Worm (Caenorhabditis elegans): Measurements from ENCODE around the gene K06A4.6.

Gene K06A4.6

ce11 chrV:9503152-9503817 is 22.8 kb upstream of the K06A4.6 start (continued):
- TF ChIP-seq egl-27 (tag; optimal IDR thresholded peaks at IDR 0.05) (peak; percentile 67), mab-5 (tag; optimal IDR thresholded peaks at IDR 0.05) (no peak), unc-55 (GFP tag; optimal IDR thresholded peaks at IDR 0.05) (no peak), nhr-237 (tag; optimal IDR thresholded peaks at IDR 0.05) (no peak), zag-1 (tag; optimal IDR thresholded peaks at IDR 0.05) (no peak)

DNA sequence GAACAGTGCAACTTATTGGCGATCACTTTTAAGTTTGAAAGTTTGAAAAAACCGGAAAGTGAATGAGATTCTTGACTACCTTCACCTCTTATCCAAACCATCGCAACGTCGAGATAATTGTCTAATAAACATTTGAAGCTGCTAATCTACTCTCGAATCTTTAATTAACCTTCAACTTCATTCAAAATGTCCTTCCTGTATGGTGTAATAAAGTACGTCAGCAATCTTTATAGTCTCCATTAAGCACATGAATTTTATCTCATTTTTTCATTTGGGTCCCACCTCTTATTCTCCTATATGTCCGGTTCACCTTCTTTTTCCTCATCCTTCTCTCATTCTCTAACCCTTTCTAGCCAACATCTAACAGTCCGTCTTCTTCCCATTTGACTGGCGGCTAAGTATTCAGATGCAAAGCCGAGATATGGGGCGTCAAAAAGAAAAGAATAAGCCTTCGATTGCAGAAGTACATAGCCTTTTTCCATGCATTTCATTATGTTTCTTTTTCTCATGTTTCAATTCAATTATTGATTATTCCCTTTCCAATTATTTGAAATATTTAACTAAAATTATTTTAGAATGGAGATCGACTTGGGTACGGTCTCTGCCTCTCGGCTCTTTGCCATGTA is 20.5 kb upstream of the K06A4.6 start, which contains the start of gene swt-5:
swt-5 (plus strand) TSS at position 576 of the 626 bp plus-strand sequence.
- TF ChIP-seq nhr-21 (tag; optimal IDR thresholded peaks at IDR 0.05), result no peak
- TF ChIP-seq ztf-4 (tag; optimal IDR thresholded peaks at IDR 0.05), result no peak
- no peak for TF ChIP-seq fos-1 (tag; optimal IDR thresholded peaks at IDR 0.05)
- TF ChIP-seq mbf-1 (tag; optimal IDR thresholded peaks at IDR 0.05), result no peak

- no peak for TF ChIP-seq peb-1 (tag; optimal IDR thresholded peaks at IDR 0.05)
- TF ChIP-seq blmp-1 (tag; optimal IDR thresholded peaks at IDR 0.05; ENCODE audit: insufficient read depth), result peak; percentile 42
These were observed 18.8 kb upstream of the K06A4.6 start for ce11 chrV:9499295-9499694.

ce11 chrV:9496742-9497141 is 16.3 kb upstream of the K06A4.6 start, which contains the start of gene gsnl-1:
Gene gsnl-1 (plus strand): TSS chrV:9497042.
- no peak for TF ChIP-seq ztf-4 (tag; optimal IDR thresholded peaks at IDR 0.05)
- TF ChIP-seq peb-1 (tag; optimal IDR thresholded peaks at IDR 0.05), result no peak
- no peak for TF ChIP-seq nhr-21 (tag; optimal IDR thresholded peaks at IDR 0.05)
- no peak for TF ChIP-seq F13H6.1 (tag; optimal IDR thresholded peaks at IDR 0.05)
- no peak for TF ChIP-seq unc-62 (GFP tag; optimal IDR thresholded peaks at IDR 0.05)
- no peak for TF ChIP-seq ztf-11 (tag; optimal IDR thresholded peaks at IDR 0.05)
- no peak for TF ChIP-seq nhr-10 (tag; optimal IDR thresholded peaks at IDR 0.05)
- no peak for TF ChIP-seq crh-2 (tag; optimal IDR thresholded peaks at IDR 0.05)
- TF ChIP-seq unc-39 (tag; optimal IDR thresholded peaks at IDR 0.05), result no peak
- TF ChIP-seq nhr-23 (tag; optimal IDR thresholded peaks at IDR 0.05), result no peak
- no peak for TF ChIP-seq zag-1 (tag; optimal IDR thresholded peaks at IDR 0.05)
- no peak for TF ChIP-seq nhr-77 (tag; optimal IDR thresholded peaks at IDR 0.05)
- TF ChIP-seq skn-1 (tag; optimal IDR thresholded peaks at IDR 0.05), result no peak
- TF ChIP-seq ZK546.5 (tag; optimal IDR thresholded peaks at IDR 0.05), result no peak
- no peak for TF ChIP-seq elt-3 (tag; optimal IDR thresholded peaks at IDR 0.05)
- no peak for TF ChIP-seq R02D3.7 (tag; optimal IDR thresholded peaks at IDR 0.05)
- no peak for TF ChIP-seq nhr-129 (tag; optimal IDR thresholded peaks at IDR 0.05)
- TF ChIP-seq egl-27 (tag; optimal IDR thresholded peaks at IDR 0.05), result no peak
- no peak for TF ChIP-seq lsy-2 (tag; optimal IDR thresholded peaks at IDR 0.05)
- TF ChIP-seq gmeb-1 (tag; optimal IDR thresholded peaks at IDR 0.05), result no peak

DNA sequence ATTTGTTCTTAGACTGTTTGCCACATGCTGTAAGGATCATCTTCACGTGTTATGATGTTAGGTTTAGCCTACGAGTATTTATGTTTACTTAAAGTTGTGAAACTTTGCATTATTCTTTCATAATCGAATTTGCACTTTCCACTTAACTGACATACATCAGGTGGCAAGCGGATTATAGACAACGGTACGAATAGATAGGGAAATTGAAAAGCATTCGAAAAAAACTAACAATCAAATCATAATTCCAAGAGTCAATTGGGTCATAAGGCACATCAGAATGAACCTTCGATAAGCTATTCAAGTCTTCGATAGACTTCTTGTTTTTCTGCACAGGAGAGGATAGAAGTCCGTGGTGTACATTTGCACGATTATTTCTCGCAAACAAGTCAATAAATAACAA is 12.0 kb upstream of the K06A4.6 start:
- TF ChIP-seq alr-1 (tag; optimal IDR thresholded peaks at IDR 0.05) (no peak), nhr-129 (tag; optimal IDR thresholded peaks at IDR 0.05) (no peak), fos-1 (tag; optimal IDR thresholded peaks at IDR 0.05) (peak; percentile 27), sma-9 (GFP tag; optimal IDR thresholded peaks at IDR 0.05) (peak; percentile 44), sma-9 (tag; optimal IDR thresholded peaks at IDR 0.05) (no peak), ama-1 (optimal IDR thresholded peaks at IDR 0.05) (no peak), unc-62 (GFP tag; optimal IDR thresholded peaks at IDR 0.05) (no peak), elt-1 (tag; optimal IDR thresholded peaks at IDR 0.05) (no peak), ztf-11 (tag; optimal IDR thresholded peaks at IDR 0.05) (no peak), ZK546.5 (tag; optimal IDR thresholded peaks at IDR 0.05) (no peak), sem-4 (tag; optimal IDR thresholded peaks at IDR 0.05) (no peak), nhr-6 (tag; optimal IDR thresholded peaks at IDR 0.05) (no peak), nhr-12 (tag; optimal IDR thresholded peaks at IDR 0.05) (no peak), lin-13 (GFP tag; optimal IDR thresholded peaks at IDR 0.05) (no peak)
